Worm (Caenorhabditis elegans): Measurements from ENCODE around the gene B0285.3.

B0285.3 gene

DNA sequence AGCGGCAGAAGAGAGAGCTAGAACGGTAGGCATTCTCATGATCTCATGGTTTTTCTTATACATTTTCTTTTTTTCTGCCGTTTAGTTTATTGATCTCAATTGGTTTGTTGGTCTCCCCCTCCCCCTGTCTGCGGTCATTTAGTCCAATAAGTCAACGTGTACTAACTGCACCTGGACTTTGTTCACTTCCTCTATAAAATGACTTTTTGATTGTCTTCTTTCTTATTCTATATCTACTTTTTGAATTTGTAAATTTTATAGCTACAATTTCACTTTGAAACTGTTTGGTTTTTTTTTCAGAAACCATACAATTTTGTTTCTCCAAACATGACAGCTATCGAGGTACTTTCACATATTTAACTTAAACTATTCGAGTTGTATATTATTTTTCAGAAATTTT lies 24.5 kb upstream of the B0285.3 start, which contains the start of gene ckb-2:
ckb-2 (plus strand) TSS at position 301 of the 400 bp plus-strand sequence.
- TF ChIP-seq ceh-63 (GFP tag; optimal IDR thresholded peaks at IDR 0.05) (no peak), xbp-1 (tag; optimal IDR thresholded peaks at IDR 0.05) (peak; percentile 71)

DNA sequence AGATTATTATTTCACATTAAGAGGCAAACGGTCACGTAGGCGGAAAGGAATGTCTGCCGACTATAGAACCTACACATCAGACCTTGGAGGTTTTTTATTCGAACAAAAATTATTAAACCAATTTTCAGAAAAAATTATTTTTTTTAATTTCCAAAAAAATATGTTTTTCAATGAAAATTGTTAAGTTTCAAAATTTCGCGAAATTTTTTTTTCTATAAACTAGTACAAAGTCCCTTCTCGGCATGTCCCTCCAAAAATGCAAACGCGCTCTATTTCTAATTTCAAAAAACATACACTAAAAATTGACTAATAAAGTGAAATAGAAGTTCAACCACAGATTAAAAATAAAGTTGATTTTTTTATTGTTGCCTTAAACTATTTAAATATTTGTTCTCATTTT lies 21.8 kb upstream of the B0285.3 start, which contains the start of gene ckb-1:
ckb-1 (plus strand) TSS at position 301 of the 400 bp plus-strand sequence.
- no peak for TF ChIP-seq snu-23 (GFP tag; optimal IDR thresholded peaks at IDR 0.05)
- no peak for TF ChIP-seq C16A3.4 (tag; optimal IDR thresholded peaks at IDR 0.05)
- TF ChIP-seq lsy-2 (tag; optimal IDR thresholded peaks at IDR 0.05): peak; percentile 0 to 32
- no peak for TF ChIP-seq mab-9 (GFP tag; IDR thresholded peaks at IDR 0.05)
- TF ChIP-seq isw-1 (GFP tag; IDR thresholded peaks at IDR 0.05): no peak
- peak in 1 of 2 experiments; percentile 18 for TF ChIP-seq lin-35 (GFP tag; optimal IDR thresholded peaks at IDR 0.05)
- TF ChIP-seq dpl-1 (GFP tag; optimal IDR thresholded peaks at IDR 0.05): peak in 1 of 3 experiments; percentile 24

DNA sequence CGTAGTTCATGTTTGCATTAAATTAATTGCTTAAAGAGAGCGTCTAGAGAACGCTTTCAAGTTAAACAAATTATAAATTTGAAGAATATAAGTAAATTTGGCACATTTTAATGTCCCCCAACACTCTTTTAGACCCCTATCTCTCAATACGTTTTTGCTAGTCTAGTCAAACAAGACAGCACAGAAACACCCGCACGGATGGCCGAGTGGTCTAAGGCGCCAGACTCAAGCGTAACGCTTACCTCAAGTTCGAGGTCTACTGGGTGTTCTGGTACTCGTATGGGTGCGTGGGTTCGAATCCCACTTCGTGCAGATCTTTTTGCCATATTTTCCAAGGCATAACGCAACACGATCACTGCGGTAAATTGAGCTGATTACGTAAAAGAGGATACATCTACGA lies 19.2 kb upstream of the B0285.3 start:
- TF ChIP-seq nhr-20 (tag; optimal IDR thresholded peaks at IDR 0.05) (peak; percentile 20), nhr-77 (tag; optimal IDR thresholded peaks at IDR 0.05) (no peak), efl-1 (optimal IDR thresholded peaks at IDR 0.05) (peak in 1 of 2 experiments; percentile 17), efl-1 (GFP tag; optimal IDR thresholded peaks at IDR 0.05 in 1 of 2) (peak in 1 of 2 experiments; percentile 55), nhr-90 (tag; optimal IDR thresholded peaks at IDR 0.05; ENCODE audit: poor library complexity) (peak; percentile 47), nhr-19 (GFP tag; conservative IDR thresholded peaks at IDR 0.05) (peak; percentile 28), nhr-47 (tag; optimal IDR thresholded peaks at IDR 0.05) (peak; percentile 36), lin-35 (GFP tag; optimal IDR thresholded peaks at IDR 0.05) (peak in 1 of 2 experiments; percentile 55), nhr-85 (tag) (peak; percentile 71), swsn-7 (tag; optimal IDR thresholded peaks at IDR 0.05) (peak; percentile 10), nhr-71 (tag; optimal IDR thresholded peaks at IDR 0.05) (peak; percentile 32), xbp-1 (tag; optimal IDR thresholded peaks at IDR 0.05) (peak; percentile 3), fkh-10 (GFP tag; optimal IDR thresholded peaks at IDR 0.05) (no peak), snu-23 (GFP tag; optimal IDR thresholded peaks at IDR 0.05) (peak; percentile 49), rnt-1 (tag; optimal IDR thresholded peaks at IDR 0.05) (peak; percentile 48), blmp-1 (tag; optimal IDR thresholded peaks at IDR 0.05) (no peak), nhr-12 (tag; optimal IDR thresholded peaks at IDR 0.05) (no peak)

DNA sequence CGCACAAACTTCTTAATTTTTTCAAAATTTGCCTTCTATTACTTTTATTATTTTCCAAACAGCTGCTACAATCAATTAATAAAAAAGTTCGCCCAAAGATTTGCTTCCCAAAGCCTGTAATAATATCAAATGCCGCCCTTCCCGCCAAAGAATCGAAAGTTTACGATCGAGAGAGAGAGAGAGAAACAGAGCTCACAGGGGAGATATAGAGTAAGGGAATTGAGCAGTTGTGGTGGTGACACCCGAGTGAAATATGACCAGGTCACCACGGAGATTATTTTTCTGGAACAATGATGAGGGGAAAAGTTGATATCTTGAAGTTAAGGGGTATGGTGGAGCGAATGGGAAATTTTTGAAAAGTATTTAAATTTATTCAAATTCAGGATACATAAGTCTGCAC lies 16.8 kb upstream of the B0285.3 start:
- no peak for TF ChIP-seq lin-15B (tag; optimal IDR thresholded peaks at IDR 0.05)
- no peak for TF ChIP-seq alr-1 (tag; optimal IDR thresholded peaks at IDR 0.05; ENCODE audit: borderline replicate concordance)
- TF ChIP-seq F16B12.6 (tag; optimal IDR thresholded peaks at IDR 0.05): no peak
- TF ChIP-seq elt-2 (tag; optimal IDR thresholded peaks at IDR 0.05): no peak
- no peak for TF ChIP-seq jun-1 (tag; optimal IDR thresholded peaks at IDR 0.05)
- TF ChIP-seq lin-39 (tag; optimal IDR thresholded peaks at IDR 0.05): no peak
- TF ChIP-seq elt-3 (tag; optimal IDR thresholded peaks at IDR 0.05): no peak
- no peak for TF ChIP-seq ceh-88 (GFP tag; IDR thresholded peaks at IDR 0.05)

DNA sequence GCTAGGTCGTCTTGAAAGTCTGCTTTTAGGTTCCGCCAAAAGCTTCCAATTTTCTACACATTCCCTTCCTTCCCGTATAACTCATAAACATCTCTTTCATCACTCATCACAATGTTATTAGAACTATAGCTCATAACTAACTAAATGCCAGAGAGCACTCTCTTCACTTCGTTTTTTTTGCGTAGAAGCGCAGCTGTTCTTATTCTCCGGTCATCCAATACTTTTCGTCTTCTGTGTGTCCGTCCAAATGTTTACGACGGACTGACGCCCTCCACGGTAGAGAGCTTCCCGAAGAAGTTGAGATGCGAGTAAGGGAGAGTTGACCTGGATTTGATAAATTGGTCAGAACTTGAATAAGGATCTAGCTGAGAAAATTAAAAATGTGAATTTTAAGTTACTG lies 16.1 kb upstream of the B0285.3 start:
- no peak for TF ChIP-seq lin-35 (GFP tag; optimal IDR thresholded peaks at IDR 0.05)
- TF ChIP-seq tlp-1 (tag; optimal IDR thresholded peaks at IDR 0.05): no peak
- TF ChIP-seq rnt-1 (tag; optimal IDR thresholded peaks at IDR 0.05): peak; percentile 40
- TF ChIP-seq lin-14 (GFP tag; optimal IDR thresholded peaks at IDR 0.05): peak; percentile 19
- no peak for TF ChIP-seq efl-1 (optimal IDR thresholded peaks at IDR 0.05)
- TF ChIP-seq efl-1 (GFP tag; optimal IDR thresholded peaks at IDR 0.05 in 1 of 2): peak in 1 of 2 experiments; percentile 44

DNA sequence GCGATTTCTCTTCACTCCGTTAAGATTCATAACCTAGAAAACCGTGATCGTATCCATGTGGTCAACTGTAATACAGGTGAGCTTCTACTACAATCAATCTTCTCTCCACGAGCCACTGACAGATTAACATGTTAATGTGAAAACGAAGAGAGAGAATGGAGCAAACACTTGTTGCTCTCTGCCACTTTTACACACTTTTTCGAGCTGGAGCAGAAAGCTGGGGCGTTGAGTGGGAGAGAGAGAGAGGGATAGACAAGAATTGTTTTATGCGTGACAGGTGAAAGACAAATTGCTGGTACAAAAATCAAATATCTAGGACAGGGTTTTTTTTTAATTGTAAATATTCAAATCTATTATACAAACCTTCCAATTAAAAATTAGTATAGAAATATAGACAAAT lies 15.2 kb upstream of the B0285.3 start:
- TF ChIP-seq unc-130 (tag; optimal IDR thresholded peaks at IDR 0.05) (peak; percentile 34), jun-1 (tag; optimal IDR thresholded peaks at IDR 0.05) (no peak), hlh-4 (tag; optimal IDR thresholded peaks at IDR 0.05) (no peak), ceh-8 (GFP tag; optimal IDR thresholded peaks at IDR 0.05) (no peak), dpl-1 (GFP tag; optimal IDR thresholded peaks at IDR 0.05) (no peak), nhr-71 (tag; optimal IDR thresholded peaks at IDR 0.05) (peak; percentile 49), nhr-47 (tag; optimal IDR thresholded peaks at IDR 0.05) (no peak), dsc-1 (tag; optimal IDR thresholded peaks at IDR 0.05) (no peak), unc-98 (GFP tag; IDR thresholded peaks at IDR 0.05) (no peak), mdl-1 (tag; optimal IDR thresholded peaks at IDR 0.05) (peak in 1 of 2 experiments; percentile 7), snu-23 (GFP tag; optimal IDR thresholded peaks at IDR 0.05) (no peak), vab-15 (tag; optimal IDR thresholded peaks at IDR 0.05) (no peak), ceh-63 (GFP tag; optimal IDR thresholded peaks at IDR 0.05) (no peak), rnt-1 (tag; optimal IDR thresholded peaks at IDR 0.05) (peak; percentile 64), lsy-2 (tag; optimal IDR thresholded peaks at IDR 0.05) (peak in 1 of 2 experiments; percentile 4)

All from whole organism, L1 larva.